Worm (Caenorhabditis elegans) whole organism, young adult: ENCODE data around the gene C23H4.8.

Source experiments
- B0261.1 ChIP-seq: sonication (generic microtip); optimal IDR thresholded peaks from 2 replicates; lab custom pipeline; 2016; ENCODE audit warnings: mild to moderate bottlenecking, missing genetic modification characterization, moderate library complexity, missing compliant biosample characterization
- B0336.3 ChIP-seq: fragments of 200-800 bp; sonication (Bioruptor generic); IDR thresholded peaks from 2 replicates; pipeline ENCODE4 v1.3.6; 2022; ENCODE audit warnings: missing genetic modification characterization, missing compliant biosample characterization
- C06A6.2 ChIP-seq: fragments of 200-800 bp; sonication (Bioruptor generic); conservative IDR thresholded peaks from 2 replicates; pipeline ENCODE4 v1.3.6; 2022; ENCODE audit warnings: missing genetic modification characterization, missing compliant biosample characterization
- F39B2.1 ChIP-seq: fragments of 200-800 bp; sonication (Bioruptor generic); IDR thresholded peaks from 2 replicates; pipeline ENCODE4 v1.3.6; 2022; ENCODE audit warnings: missing genetic modification reagents, missing genetic modification characterization, missing compliant biosample characterization
- F57C9.4 ChIP-seq: sonication (generic microtip); optimal IDR thresholded peaks from 2 replicates; lab custom pipeline; 2017; ENCODE audit warnings: mild to moderate bottlenecking, missing genetic modification characterization, missing compliant biosample characterization
- K12H6.12 ChIP-seq: fragments of 200-800 bp; sonication (Bioruptor generic); optimal IDR thresholded peaks from 2 replicates; lab custom pipeline; 2018; ENCODE audit warnings: mild to moderate bottlenecking, missing genetic modification characterization, missing compliant biosample characterization
- Y79H2A.3 ChIP-seq: fragments of 200-800 bp; sonication (Bioruptor generic); conservative IDR thresholded peaks from 2 replicates; pipeline ENCODE4 v1.3.6; 2022; ENCODE audit warnings: missing genetic modification reagents, missing genetic modification characterization, missing compliant biosample characterization
- Y95B8A.8 ChIP-seq: fragments of 200-800 bp; sonication (Bioruptor generic); IDR thresholded peaks from 2 replicates; pipeline ENCODE4 v1.3.6; 2022; ENCODE audit warnings: missing genetic modification reagents, missing genetic modification characterization, missing compliant biosample characterization
- akir-1 ChIP-seq: fragments of 200-800 bp; sonication (Bioruptor generic); optimal IDR thresholded peaks from 2 replicates; lab custom pipeline; 2018; ENCODE audit warnings: mild to moderate bottlenecking, missing genetic modification characterization, moderate library complexity, missing compliant biosample characterization
- atf-7 ChIP-seq: sonication (generic microtip); optimal IDR thresholded peaks from 2 replicates; lab custom pipeline; 2017; ENCODE audit warnings: mild to moderate bottlenecking, missing genetic modification characterization, missing compliant biosample characterization
- attf-3 ChIP-seq: fragments of 200-800 bp; sonication (Bioruptor generic); conservative IDR thresholded peaks from 2 replicates; pipeline ENCODE4 v1.3.6; 2022; ENCODE audit warnings: missing genetic modification reagents, missing genetic modification characterization, missing compliant biosample characterization
- bed-1 ChIP-seq: fragments of 200-800 bp; sonication (Bioruptor generic); IDR thresholded peaks from 2 replicates; pipeline ENCODE4 v1.3.6; 2022; ENCODE audit warnings: missing genetic modification reagents, missing genetic modification characterization, missing compliant biosample characterization
- cebp-1 ChIP-seq, 2 experiments: fragments of 200-800 bp in 1 of 2; sonication (Bioruptor generic) in 1 of 2; sonication (generic microtip) in 1 of 2; IDR thresholded peaks in 1 of 2; optimal IDR thresholded peaks in 1 of 2; 2 replicates each; pipeline versions ENCODE4 v1.3.6 to Lab custom; 2017 to 2022; ENCODE audit warnings: missing compliant biosample characterization in 2 of 2, missing genetic modification characterization in 2 of 2, mild to moderate bottlenecking in 1 of 2, missing genetic modification reagents in 1 of 2, moderate library complexity in 1 of 2
- chd-7 ChIP-seq: sonication (generic microtip); optimal IDR thresholded peaks from 2 replicates; lab custom pipeline; 2016; ENCODE audit warnings: mild to moderate bottlenecking, missing genetic modification characterization, moderate library complexity, missing compliant biosample characterization
- dox-1 ChIP-seq: fragments of 200-800 bp; sonication (Bioruptor generic); IDR thresholded peaks from 2 replicates; pipeline ENCODE4 v1.3.6; 2022; ENCODE audit warnings: missing genetic modification reagents, missing genetic modification characterization, missing compliant biosample characterization
- egrh-3 ChIP-seq: fragments of 200-800 bp; sonication (Bioruptor generic); IDR thresholded peaks from 2 replicates; pipeline ENCODE4 v1.3.6; 2022; ENCODE audit warnings: missing genetic modification reagents, missing genetic modification characterization, missing compliant biosample characterization
- ets-4 ChIP-seq: fragments of 200-800 bp; sonication (Bioruptor generic); optimal IDR thresholded peaks from 2 replicates; lab custom pipeline; 2018; ENCODE audit warnings: mild to moderate bottlenecking, missing genetic modification characterization, missing compliant biosample characterization
- hsf-1 ChIP-seq: fragments of 200-800 bp; sonication (Bioruptor generic); IDR thresholded peaks from 2 replicates; pipeline ENCODE4 v1.3.6; 2022; ENCODE audit warnings: missing genetic modification reagents, missing genetic modification characterization, missing compliant biosample characterization
- let-607 ChIP-seq, 2 experiments: fragments of 200-800 bp in 1 of 2; sonication (Bioruptor generic) in 1 of 2; sonication (generic microtip) in 1 of 2; optimal IDR thresholded peaks; 2 replicates each; lab custom pipeline; 2016 to 2018; ENCODE audit warnings: mild to moderate bottlenecking in 2 of 2, missing compliant biosample characterization in 2 of 2, missing genetic modification characterization in 2 of 2, moderate library complexity in 2 of 2, missing genotype in 1 of 2
- lsl-1 ChIP-seq: fragments of 200-800 bp; sonication (Bioruptor generic); optimal IDR thresholded peaks from 2 replicates; lab custom pipeline; 2018; ENCODE audit warnings: mild to moderate bottlenecking, missing genetic modification characterization, moderate library complexity, missing compliant biosample characterization
- madf-8 ChIP-seq: fragments of 200-800 bp; sonication (Bioruptor generic); conservative IDR thresholded peaks from 2 replicates; pipeline ENCODE4 v1.3.6; 2022; ENCODE audit warnings: missing genetic modification reagents, missing genetic modification characterization, missing compliant biosample characterization
- mes-4 ChIP-seq: sonication (generic microtip); optimal IDR thresholded peaks from 2 replicates; lab custom pipeline; 2016; ENCODE audit warnings: missing genotype, missing genetic modification characterization, missing compliant biosample characterization
- nfya-2 ChIP-seq: fragments of 200-800 bp; sonication (Bioruptor generic); IDR thresholded peaks from 2 replicates; pipeline ENCODE4 v1.3.6; 2022; ENCODE audit warnings: missing genetic modification reagents, missing genetic modification characterization, missing compliant biosample characterization
- nfyb-1 ChIP-seq: fragments of 200-800 bp; sonication (Bioruptor generic); IDR thresholded peaks from 2 replicates; pipeline ENCODE4 v1.3.6; 2022; ENCODE audit warnings: missing genetic modification reagents, missing genetic modification characterization, missing compliant biosample characterization
- nhr-120 ChIP-seq: fragments of 200-800 bp; sonication (Bioruptor generic); IDR thresholded peaks from 2 replicates; pipeline ENCODE4 v1.3.6; 2022; ENCODE audit warnings: missing genetic modification characterization, missing compliant biosample characterization
- nhr-27 ChIP-seq: fragments of 200-800 bp; sonication (Bioruptor generic); optimal IDR thresholded peaks from 2 replicates; lab custom pipeline; 2018; ENCODE audit warnings: mild to moderate bottlenecking, missing genetic modification characterization, moderate library complexity, missing compliant biosample characterization
- nhr-80 ChIP-seq: sonication (generic microtip); optimal IDR thresholded peaks from 2 replicates; lab custom pipeline; 2016; ENCODE audit warnings: missing genetic modification characterization, missing compliant biosample characterization
- nhr-90 ChIP-seq: sonication (generic microtip); optimal IDR thresholded peaks from 2 replicates; lab custom pipeline; 2016; ENCODE audit warnings: missing genotype, mild to moderate bottlenecking, missing genetic modification characterization, missing compliant biosample characterization
- pha-4 ChIP-seq: fragments of 150-350 bp; sonication (generic microtip); optimal IDR thresholded peaks from 2 replicates; lab custom pipeline; 2014; ENCODE audit warnings: missing biosample characterization, missing genetic modification reagents, missing genetic modification characterization
- sdz-38 ChIP-seq: sonication (generic microtip); optimal IDR thresholded peaks from 2 replicates; lab custom pipeline; 2016; ENCODE audit warnings: missing genotype, missing genetic modification characterization, missing compliant biosample characterization
- sea-2 ChIP-seq: fragments of 200-800 bp; sonication (Bioruptor generic); IDR thresholded peaks from 2 replicates; pipeline ENCODE4 v1.3.6; 2022; ENCODE audit warnings: missing genetic modification characterization, missing compliant biosample characterization
- sptf-2 ChIP-seq: fragments of 200-800 bp; sonication (Bioruptor generic); optimal IDR thresholded peaks from 2 replicates; lab custom pipeline; 2018; ENCODE audit warnings: mild to moderate bottlenecking, missing genetic modification characterization, missing compliant biosample characterization
- tbp1 ChIP-seq: fragments of 200-800 bp; sonication (Bioruptor generic); optimal IDR thresholded peaks from 2 replicates; lab custom pipeline; 2018; ENCODE audit warnings: mild to moderate bottlenecking, missing genetic modification characterization, missing compliant biosample characterization
- unc-62 ChIP-seq: fragments of 150-350 bp; optimal IDR thresholded peaks from 2 replicates; lab custom pipeline; 2014; ENCODE audit warnings: missing biosample characterization, missing genetic modification reagents, missing genetic modification characterization
- xnd-1 ChIP-seq: sonication (generic microtip); optimal IDR thresholded peaks from 2 replicates; lab custom pipeline; 2016; ENCODE audit warnings: missing genotype, missing genetic modification reagents, missing genetic modification characterization, missing compliant biosample characterization
- zfh-2 ChIP-seq: fragments of 200-800 bp; sonication (Bioruptor generic); conservative IDR thresholded peaks from 2 replicates; pipeline ENCODE4 v1.3.6; 2022; ENCODE audit warnings: missing genetic modification reagents, missing genetic modification characterization, missing compliant biosample characterization
- ztf-22 ChIP-seq: fragments of 200-800 bp; sonication (Bioruptor generic); optimal IDR thresholded peaks from 2 replicates; lab custom pipeline; 2018; ENCODE audit warnings: mild to moderate bottlenecking, missing genetic modification characterization, moderate library complexity, missing compliant biosample characterization
- ztf-28 ChIP-seq: fragments of 200-800 bp; sonication (Bioruptor generic); IDR thresholded peaks from 2 replicates; pipeline ENCODE4 v1.3.6; 2022; ENCODE audit warnings: missing genetic modification reagents, missing genetic modification characterization, missing compliant biosample characterization
- ztf-3 ChIP-seq: fragments of 200-800 bp; sonication (Bioruptor generic); optimal IDR thresholded peaks from 2 replicates; lab custom pipeline; 2018; ENCODE audit warnings: mild to moderate bottlenecking, missing genetic modification characterization, missing compliant biosample characterization

Gene C23H4.8

DNA sequence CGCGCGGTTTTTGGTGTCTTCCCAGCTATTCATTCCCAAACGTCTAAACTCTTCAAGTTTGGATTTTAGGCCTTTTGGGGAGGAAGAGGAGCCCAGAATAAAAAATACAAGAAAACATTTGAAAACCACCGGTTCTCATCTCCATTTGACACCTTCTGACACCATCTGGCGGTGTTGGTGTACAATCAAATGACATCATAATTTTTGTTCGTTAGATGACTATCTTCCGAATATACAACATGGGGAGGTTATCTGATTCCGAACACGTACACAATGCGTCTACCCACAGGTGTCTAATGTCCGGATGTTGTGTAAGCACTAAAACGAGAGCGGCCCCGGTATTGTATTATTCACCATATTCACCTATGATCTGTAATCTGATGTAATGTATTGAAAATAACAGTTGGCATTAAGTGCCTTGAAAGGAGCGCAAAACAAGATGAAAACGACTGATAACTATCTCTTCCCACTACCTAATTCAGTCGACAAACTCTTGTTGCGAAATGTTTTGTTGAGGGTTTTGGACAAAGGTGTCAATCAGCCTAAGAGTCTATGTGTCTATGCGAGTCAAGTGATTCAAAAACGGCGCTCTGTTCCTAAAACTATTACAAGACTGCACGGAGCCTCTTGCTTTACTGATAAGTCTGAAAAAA lies 44.4 kb upstream of the C23H4.8 start:
- peak; percentile 56; the same call in 1 of the 2 replicates for TF ChIP-seq dox-1
- no peak for TF ChIP-seq nhr-27 (tag; lab: Kevin White, UChicago)
- TF ChIP-seq ztf-22 (GFP tag; lab: Kevin White, UChicago), result peak; percentile 3
- TF ChIP-seq nfyb-1 (GFP tag; lab: Robert Waterston, UW), result peak; percentile 68
- no peak for TF ChIP-seq sdz-38
- TF ChIP-seq F39B2.1, result no peak
- TF ChIP-seq K12H6.12 (tag; lab: Kevin White, UChicago), result no peak
- no peak for TF ChIP-seq nfya-2 (GFP tag; lab: Robert Waterston, UW)
- peak; percentile 60 for TF ChIP-seq nhr-90 (tag; lab: Kevin White, UChicago)
- no peak for TF ChIP-seq hsf-1 (GFP tag; lab: Robert Waterston, UW)
- peak; percentile 96 for TF ChIP-seq unc-62 (GFP tag; lab: Kevin White, UChicago)
- TF ChIP-seq F57C9.4 (tag; lab: Kevin White, UChicago), result no peak
- no peak for TF ChIP-seq sptf-2 (GFP tag; lab: Kevin White, UChicago)
- TF ChIP-seq lsl-1 (GFP tag; lab: Kevin White, UChicago), result no peak
- peak; percentile 93 for TF ChIP-seq cebp-1 (GFP tag; IDR thresholded peaks at IDR 0.05; lab: Robert Waterston, UW)
- TF ChIP-seq cebp-1 (tag; optimal IDR thresholded peaks at IDR 0.05; lab: Kevin White, UChicago), result peak; percentile 95
- TF ChIP-seq atf-7, result peak; percentile 6
- peak; percentile 33; the same call in 1 of the 2 replicates for TF ChIP-seq B0336.3 (GFP tag; lab: Robert Waterston, UW)
- TF ChIP-seq madf-8 (GFP tag; lab: Robert Waterston, UW), result no peak
- TF ChIP-seq zfh-2 (GFP tag; lab: Robert Waterston, UW), result no peak
- peak; percentile 71 for TF ChIP-seq ets-4 (GFP tag; lab: Kevin White, UChicago)
- no peak for TF ChIP-seq B0261.1 (tag; lab: Kevin White, UChicago)
- TF ChIP-seq ztf-28 (GFP tag; lab: Robert Waterston, UW), result no peak
- TF ChIP-seq ztf-3 (GFP tag; lab: Kevin White, UChicago), result no peak
- peak; percentile 43 to 56 for TF ChIP-seq let-607 (tag; optimal IDR thresholded peaks at IDR 0.05; lab: Kevin White, UChicago)
- TF ChIP-seq Y95B8A.8 (GFP tag; lab: Robert Waterston, UW), result no peak
- TF ChIP-seq Y79H2A.3 (GFP tag; lab: Robert Waterston, UW), result no peak
- TF ChIP-seq tbp1, result peak; percentile 14
- TF ChIP-seq bed-1 (GFP tag; lab: Robert Waterston, UW), result no peak
- no peak for TF ChIP-seq attf-3
- TF ChIP-seq akir-1, result no peak
- TF ChIP-seq nhr-120, result no peak
- no peak for TF ChIP-seq sea-2 (GFP tag; lab: Robert Waterston, UW)
- no peak for TF ChIP-seq egrh-3 (GFP tag; lab: Robert Waterston, UW)
- no peak for TF ChIP-seq C06A6.2 (GFP tag; lab: Robert Waterston, UW)
- peak; percentile 98 for TF ChIP-seq nhr-80 (tag; lab: Kevin White, UChicago)
- peak; percentile 31 for TF ChIP-seq chd-7 (tag; lab: Kevin White, UChicago)
- no peak for TF ChIP-seq mes-4 (tag; lab: Kevin White, UChicago)
- no peak for TF ChIP-seq xnd-1 (tag; lab: Kevin White, UChicago)

DNA sequence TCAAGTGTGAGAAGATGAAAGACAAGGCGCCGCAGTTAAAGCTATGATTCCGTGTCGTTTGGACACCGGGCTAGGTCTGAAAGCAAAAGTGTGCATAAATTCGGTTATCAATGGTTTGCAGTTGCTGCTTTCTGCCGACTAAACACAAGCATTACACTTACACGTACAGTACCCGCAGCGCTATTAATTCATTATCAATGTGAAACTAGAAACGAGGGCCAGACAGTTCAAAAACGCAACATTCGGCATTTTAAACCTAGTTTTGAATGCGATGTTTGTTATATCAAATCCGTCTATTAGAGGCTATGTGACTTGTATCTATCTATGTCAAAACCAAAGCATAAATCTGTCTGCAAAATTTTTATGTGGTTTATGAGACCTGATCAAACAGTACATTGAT lies 43.1 kb upstream of the C23H4.8 start:
- TF ChIP-seq nhr-80 (tag; lab: Kevin White, UChicago), result peak; percentile 32
- TF ChIP-seq pha-4 (tag; lab: Kevin White, UChicago), result no peak
- TF ChIP-seq F39B2.1, result no peak
- TF ChIP-seq, all 124 proteins: peak for 1
